Fruit fly (Drosophila melanogaster) whole organism, embryonic: ENCODE data around the gene senju.

Experiments used
- Bdp1 ChIP-seq: fragments of 200-800 bp; sonication (Bioruptor generic); optimal IDR thresholded peaks from 3 replicates; lab custom pipeline; 2016; ENCODE audit warnings: missing biosample characterization, missing genetic modification characterization
- CG10147 ChIP-seq: fragments of 200-800 bp; sonication (Bioruptor generic); optimal IDR thresholded peaks from 2 replicates; lab custom pipeline; 2019; ENCODE audit warnings: missing biosample characterization, mild to moderate bottlenecking, missing genetic modification characterization, moderate library complexity
- CG10209 ChIP-seq: fragments of 200-800 bp; sonication (Bioruptor generic); optimal IDR thresholded peaks from 3 replicates; lab custom pipeline; 2017; ENCODE audit warnings: missing biosample characterization, mild to moderate bottlenecking, missing genetic modification characterization, missing genetic modification reagents
- CG1233 ChIP-seq: fragments of 200-800 bp; sonication (Bioruptor generic); optimal IDR thresholded peaks from 4 replicates; lab custom pipeline; 2018; ENCODE audit warnings: missing biosample characterization, mild to moderate bottlenecking, missing genetic modification characterization
- CG12391 ChIP-seq: fragments of 200-800 bp; sonication (Bioruptor generic); optimal IDR thresholded peaks from 3 replicates; lab custom pipeline; 2018; ENCODE audit warnings: missing biosample characterization, mild to moderate bottlenecking, missing genetic modification characterization, moderate library complexity
- CG17328 ChIP-seq: fragments of 200-800 bp; sonication (Bioruptor generic); IDR thresholded peaks from 2 replicates; pipeline ENCODE4 v1.3.6; 2022; ENCODE audit warnings: missing biosample characterization, missing genetic modification characterization
- CG18619 ChIP-seq: fragments of 200-800 bp; sonication (Bioruptor generic); optimal IDR thresholded peaks from 3 replicates; lab custom pipeline; 2017; ENCODE audit warnings: missing biosample characterization, mild to moderate bottlenecking, missing genetic modification characterization
- CG2116 ChIP-seq: fragments of 200-800 bp; sonication (Bioruptor generic); optimal IDR thresholded peaks from 3 replicates; lab custom pipeline; 2018; ENCODE audit warnings: missing biosample characterization, mild to moderate bottlenecking, missing genetic modification characterization
- CG31441 ChIP-seq: fragments of 200-800 bp; sonication (Bioruptor generic); IDR thresholded peaks from 2 replicates; pipeline ENCODE4 v1.3.6; 2022; ENCODE audit warnings: missing biosample characterization, missing genetic modification characterization
- CG4820 ChIP-seq: fragments of 200-800 bp; sonication (Bioruptor generic); optimal IDR thresholded peaks from 3 replicates; lab custom pipeline; 2016; ENCODE audit warnings: missing biosample characterization, missing genetic modification characterization
- CG7556 ChIP-seq: fragments of 200-800 bp; sonication (Bioruptor generic); optimal IDR thresholded peaks from 2 replicates; lab custom pipeline; 2017; ENCODE audit warnings: missing biosample characterization, mild to moderate bottlenecking, missing genetic modification characterization
- CTCF ChIP-seq: fragments of 200-800 bp; sonication (Bioruptor generic); optimal IDR thresholded peaks from 2 replicates; lab custom pipeline; 2017; ENCODE audit warnings: missing biosample characterization, mild to moderate bottlenecking, missing genetic modification characterization, moderate library complexity
- D19B ChIP-seq: fragments of 200-800 bp; sonication (Bioruptor generic); optimal IDR thresholded peaks from 2 replicates; lab custom pipeline; 2017; ENCODE audit warnings: missing biosample characterization, mild to moderate bottlenecking, missing genetic modification characterization
- Hr51 ChIP-seq, 2 experiments: fragments of 200-800 bp; sonication (Bioruptor generic); optimal IDR thresholded peaks; 2 replicates in 1 of 2; 3 replicates in 1 of 2; lab custom pipeline; 2016 to 2018; ENCODE audit warnings: missing biosample characterization in 2 of 2, missing genetic modification characterization in 2 of 2, mild to moderate bottlenecking in 1 of 2, moderate library complexity in 1 of 2
- Hr78 ChIP-seq, 2 experiments: fragments of 200-800 bp in 1 of 2; fragments of >200 bp in 1 of 2; sonication (Bioruptor generic) in 1 of 2; optimal IDR thresholded peaks; 2 replicates each; lab custom pipeline; 2017 to 2019; ENCODE audit warnings: missing biosample characterization in 2 of 2, missing genetic modification characterization in 2 of 2, mild to moderate bottlenecking in 1 of 2, moderate library complexity in 1 of 2
- Jarid2 ChIP-seq: fragments of 200-800 bp; sonication (Bioruptor generic); optimal IDR thresholded peaks from 3 replicates; lab custom pipeline; 2017; ENCODE audit warnings: mild to moderate bottlenecking, missing biosample characterization, missing genetic modification reagents, missing genetic modification characterization
- Lpt ChIP-seq: fragments of >200 bp; optimal IDR thresholded peaks from 2 replicates; lab custom pipeline; 2018; ENCODE audit warnings: missing biosample characterization, missing genetic modification characterization
- Nf-YC ChIP-seq: fragments of 200-800 bp; optimal IDR thresholded peaks from 3 replicates; lab custom pipeline; 2019; ENCODE audit warnings: missing biosample characterization, mild to moderate bottlenecking, missing genetic modification characterization, moderate library complexity
- Sox102F ChIP-seq: fragments of 200-800 bp; sonication (Bioruptor generic); optimal IDR thresholded peaks from 2 replicates; lab custom pipeline; 2018; ENCODE audit warnings: missing biosample characterization, mild to moderate bottlenecking, missing genetic modification characterization, moderate library complexity
- Tbp ChIP-seq: fragments of >200 bp; optimal IDR thresholded peaks from 2 replicates; lab custom pipeline; 2018; ENCODE audit warnings: missing biosample characterization, missing genetic modification characterization
- ab ChIP-seq: fragments of 200-800 bp; sonication (Bioruptor generic); optimal IDR thresholded peaks from 2 replicates; lab custom pipeline; 2016; ENCODE audit warnings: missing biosample characterization, missing genetic modification characterization
- ap ChIP-seq: fragments of 200-800 bp; sonication (Bioruptor generic); IDR thresholded peaks from 2 replicates; pipeline ENCODE4 v1.3.6; 2022; ENCODE audit warnings: missing biosample characterization, missing genetic modification characterization
- bigmax ChIP-seq: fragments of 200-800 bp; sonication (Bioruptor generic); optimal IDR thresholded peaks from 2 replicates; lab custom pipeline; 2018; ENCODE audit warnings: missing biosample characterization, mild to moderate bottlenecking, missing genetic modification characterization
- bsh ChIP-seq, 2 experiments: fragments of 200-800 bp; sonication (Bioruptor generic); optimal IDR thresholded peaks; 2 replicates each; lab custom pipeline; 2017 to 2018; ENCODE audit warnings: mild to moderate bottlenecking in 2 of 2, missing biosample characterization in 2 of 2, missing genetic modification characterization in 2 of 2, moderate library complexity in 1 of 2
- cas ChIP-seq: fragments of 200-800 bp; sonication (Bioruptor generic); IDR thresholded peaks from 2 replicates; pipeline ENCODE4 v1.3.6; 2022; ENCODE audit warnings: missing biosample characterization, missing genetic modification characterization
- ems ChIP-seq: fragments of 200-800 bp; sonication (Bioruptor generic); optimal IDR thresholded peaks from 3 replicates; lab custom pipeline; 2016; ENCODE audit warnings: missing biosample characterization, missing genetic modification characterization
- en ChIP-seq: fragments of 200-800 bp; sonication (Bioruptor generic); optimal IDR thresholded peaks from 2 replicates; lab custom pipeline; 2016; ENCODE audit warnings: missing biosample characterization, missing genetic modification characterization
- eve ChIP-seq, 2 experiments: fragments of >200 bp; optimal IDR thresholded peaks; 2 replicates each; lab custom pipeline; 2017; ENCODE audit warnings: missing biosample characterization in 2 of 2, missing genetic modification characterization in 2 of 2
- gce ChIP-seq: fragments of 200-800 bp; sonication (Bioruptor generic); IDR thresholded peaks from 3 replicates; pipeline ENCODE4 v1.3.6; 2022; ENCODE audit warnings: missing biosample characterization, missing genetic modification characterization
- grau ChIP-seq: fragments of 200-800 bp; optimal IDR thresholded peaks from 3 replicates; lab custom pipeline; 2019; ENCODE audit warnings: missing biosample characterization, mild to moderate bottlenecking, missing genetic modification characterization, moderate library complexity
- ind ChIP-seq: fragments of 200-800 bp; sonication (Bioruptor generic); optimal IDR thresholded peaks from 3 replicates; lab custom pipeline; 2016; ENCODE audit warnings: missing biosample characterization, missing genetic modification characterization
- insv ChIP-seq, 2 experiments: fragments of 200-800 bp; sonication (Bioruptor generic); optimal IDR thresholded peaks; 3 replicates each; lab custom pipeline; 2016 to 2018; ENCODE audit warnings: missing biosample characterization in 2 of 2, missing genetic modification characterization in 2 of 2
- knrl ChIP-seq: fragments of 200-800 bp; sonication (Bioruptor generic); IDR thresholded peaks from 3 replicates; pipeline ENCODE4 v1.3.6; 2022; ENCODE audit warnings: missing biosample characterization, missing genetic modification characterization; ENCODE audit not compliant: partially characterized antibody
- lab ChIP-seq: fragments of 200-800 bp; sonication (Bioruptor generic); optimal IDR thresholded peaks from 3 replicates; lab custom pipeline; 2017; ENCODE audit warnings: missing biosample characterization, missing genetic modification characterization, mild to moderate bottlenecking, moderate library complexity, missing genetic modification reagents
- lilli ChIP-seq: fragments of 200-800 bp; sonication (Bioruptor generic); optimal IDR thresholded peaks from 3 replicates; lab custom pipeline; 2016; ENCODE audit warnings: missing biosample characterization, missing genetic modification characterization
- lola ChIP-seq, 3 experiments: fragments of >200 bp in 2 of 3; fragments of 200-800 bp in 1 of 3; sonication (Bioruptor generic) in 1 of 3; optimal IDR thresholded peaks; 2 replicates each; lab custom pipeline; 2017 to 2019; ENCODE audit warnings: missing biosample characterization in 3 of 3, missing genetic modification characterization in 3 of 3, mild to moderate bottlenecking in 1 of 3, moderate library complexity in 1 of 3
- lov ChIP-seq, 2 experiments: fragments of 200-800 bp in 1 of 2; fragments of >200 bp in 1 of 2; sonication (Bioruptor generic) in 1 of 2; IDR thresholded peaks in 1 of 2; optimal IDR thresholded peaks in 1 of 2; 2 replicates in 1 of 2; 3 replicates in 1 of 2; pipeline versions ENCODE4 v1.3.6 to Lab custom; 2017 to 2022; ENCODE audit warnings: missing biosample characterization in 1 of 2, missing genetic modification characterization in 1 of 2
- nom ChIP-seq: fragments of 200-800 bp; sonication (Bioruptor generic); optimal IDR thresholded peaks from 2 replicates; lab custom pipeline; 2017; ENCODE audit warnings: missing biosample characterization, missing genetic modification characterization, mild to moderate bottlenecking, moderate library complexity, missing genetic modification reagents
- otp ChIP-seq: fragments of 200-800 bp; sonication (Bioruptor generic); IDR thresholded peaks from 3 replicates; pipeline ENCODE4, ENCODE4 v1.3.6; 2022; ENCODE audit warnings: missing biosample characterization, missing genetic modification characterization
- phol ChIP-seq: fragments of 200-800 bp; sonication (Bioruptor generic); optimal IDR thresholded peaks from 3 replicates; lab custom pipeline; 2018; ENCODE audit warnings: missing biosample characterization, mild to moderate bottlenecking, missing genetic modification characterization, moderate library complexity
- pita ChIP-seq: fragments of 200-800 bp; sonication (Bioruptor generic); optimal IDR thresholded peaks from 2 replicates; lab custom pipeline; 2017; ENCODE audit warnings: missing biosample characterization, mild to moderate bottlenecking, missing genetic modification characterization
- scrt ChIP-seq: fragments of 200-800 bp; sonication (Bioruptor generic); optimal IDR thresholded peaks from 2 replicates; lab custom pipeline; 2018; ENCODE audit warnings: missing biosample characterization, mild to moderate bottlenecking, missing genetic modification characterization, moderate library complexity
- slou ChIP-seq: fragments of 200-800 bp; sonication (Bioruptor generic); optimal IDR thresholded peaks from 3 replicates; lab custom pipeline; 2016; ENCODE audit warnings: missing biosample characterization, missing genetic modification characterization
- sob ChIP-seq: fragments of 200-800 bp; sonication (Bioruptor generic); IDR thresholded peaks from 2 replicates; pipeline ENCODE4 v1.3.6; 2022; ENCODE audit warnings: missing biosample characterization, missing genetic modification characterization
- tio ChIP-seq: fragments of 200-800 bp; sonication (Bioruptor generic); optimal IDR thresholded peaks from 2 replicates; lab custom pipeline; 2017; ENCODE audit warnings: missing biosample characterization, missing genetic modification characterization, inconsistent platforms
- tna ChIP-seq: fragments of 200-800 bp; sonication (Bioruptor generic); IDR thresholded peaks from 2 replicates; pipeline ENCODE4 v1.3.6; 2022; ENCODE audit warnings: missing biosample characterization, missing genetic modification characterization; ENCODE audit not compliant: partially characterized antibody
- trh ChIP-seq: fragments of 200-800 bp; sonication (Bioruptor generic); optimal IDR thresholded peaks from 2 replicates; lab custom pipeline; 2016; ENCODE audit warnings: missing biosample characterization, missing genetic modification characterization
- ttk ChIP-seq: fragments of 200-800 bp; sonication (Bioruptor generic); IDR thresholded peaks from 2 replicates; pipeline ENCODE4 v2.1.2; 2022; ENCODE audit warnings: missing biosample characterization, missing genetic modification characterization
- vvl ChIP-seq: fragments of 200-800 bp; sonication (Bioruptor generic); IDR thresholded peaks from 2 replicates; pipeline ENCODE4 v1.3.6; 2022; ENCODE audit warnings: missing biosample characterization, missing genetic modification characterization

Gene senju

dm6 chr2L:5080225-5080867 is 27.7 kb downstream of the senju start (continued):
- peak; percentile 45 for TF ChIP-seq phol (tag; lab: Kevin White, UChicago)
- TF ChIP-seq bigmax (GFP tag; lab: Kevin White, UChicago): no peak
- peak; percentile 28 for TF ChIP-seq CG7556
- no peak for TF ChIP-seq otp
- no peak for TF ChIP-seq CG1233
- TF ChIP-seq Jarid2 (GFP tag; lab: Kevin White, UChicago): no peak
- TF ChIP-seq tio (GFP tag; lab: Kevin White, UChicago): no peak
- TF ChIP-seq bsh (GFP tag; optimal IDR thresholded peaks at IDR 0.05; lab: Kevin White, UChicago): peak in 1 of 2 experiments; percentile 77
- no peak for TF ChIP-seq D19B
- TF ChIP-seq Hr78 (GFP tag; optimal IDR thresholded peaks at IDR 0.05; lab: Kevin White, UChicago): peak in 1 of 2 experiments; percentile 2
- peak; percentile 2 for TF ChIP-seq CG10147 (GFP tag; lab: Kevin White, UChicago)
- no peak for TF ChIP-seq CG17328 (GFP tag; lab: Robert Waterston, UW)
- TF ChIP-seq CG31441 (GFP tag; lab: Robert Waterston, UW): peak; percentile 44; the same call in 1 of the 2 replicates
- TF ChIP-seq Sox102F: peak; percentile 62
- no peak for TF ChIP-seq Lpt (GFP tag; lab: Kevin White, UChicago)
- peak; percentile 65 for TF ChIP-seq nom (GFP tag; lab: Kevin White, UChicago)
- peak; percentile 4 for TF ChIP-seq CG10209 (GFP tag; lab: Kevin White, UChicago)
- no peak for TF ChIP-seq trh (GFP tag; lab: Kevin White, UChicago)
- TF ChIP-seq CG18619 (GFP tag; lab: Kevin White, UChicago): no peak
- no peak for TF ChIP-seq CTCF (GFP tag; lab: Kevin White, UChicago)
- TF ChIP-seq cas: no peak
- peak; percentile 16 for TF ChIP-seq grau (tag; lab: Kevin White, UChicago)
- TF ChIP-seq insv (GFP tag; optimal IDR thresholded peaks at IDR 0.05; lab: Kevin White, UChicago): no peak
- TF ChIP-seq knrl: no peak
- no peak for TF ChIP-seq tna (GFP tag; lab: Robert Waterston, UW)
- peak; percentile 10 for TF ChIP-seq ind
- no peak for TF ChIP-seq lilli (GFP tag; lab: Kevin White, UChicago)
- no peak for TF ChIP-seq slou
- TF ChIP-seq sob (GFP tag; lab: Robert Waterston, UW): 0 out of 2 replicates have a peak, but pooled peaks have one; percentile 7
- TF ChIP-seq eve (GFP tag; optimal IDR thresholded peaks at IDR 0.05; lab: Kevin White, UChicago): no peak
- peak; percentile 16 for TF ChIP-seq lab (GFP tag; lab: Kevin White, UChicago)
- TF ChIP-seq en: no peak
- no peak for TF ChIP-seq CG4820 (GFP tag; lab: Kevin White, UChicago)
- no peak for TF ChIP-seq ttk (GFP tag; lab: Robert Waterston, UW)
- TF ChIP-seq Nf-YC (tag; lab: Kevin White, UChicago): no peak
- TF ChIP-seq lola (GFP tag; optimal IDR thresholded peaks at IDR 0.05; lab: Kevin White, UChicago): no peak
- TF ChIP-seq pita (GFP tag; lab: Kevin White, UChicago): no peak
- peak; percentile 16 for TF ChIP-seq CG12391
- TF ChIP-seq Tbp: no peak
- no peak for TF ChIP-seq ems
- no peak for TF ChIP-seq CG2116 (GFP tag; lab: Kevin White, UChicago)
- TF ChIP-seq gce (GFP tag; lab: Robert Waterston, UW): 0 out of 3 replicates have a peak, but pooled peaks have one; percentile 10
- TF ChIP-seq Hr51 (GFP tag; optimal IDR thresholded peaks at IDR 0.05; lab: Kevin White, UChicago): peak in 1 of 2 experiments; percentile 63
- no peak for TF ChIP-seq ap (GFP tag; lab: Robert Waterston, UW)
- TF ChIP-seq ab (GFP tag; lab: Kevin White, UChicago): no peak
- no peak for TF ChIP-seq lov (optimal IDR thresholded peaks at IDR 0.05; lab: Kevin White, UChicago)
- no peak for TF ChIP-seq lov (GFP tag; IDR thresholded peaks at IDR 0.05; lab: Robert Waterston, UW)
- no peak for TF ChIP-seq vvl
- TF ChIP-seq scrt (GFP tag; lab: Kevin White, UChicago): no peak
- TF ChIP-seq Bdp1 (GFP tag; lab: Kevin White, UChicago): no peak
